Worm (Caenorhabditis elegans): ENCODE data around the gene H23L24.1.

The H23L24.1 gene

ce11 chrIV:8752492-8752891 is 34.2 kb downstream of the H23L24.1 start (continued):
- TF ChIP-seq attf-3 (GFP tag; conservative IDR thresholded peaks at IDR 0.05) (no peak), hmg-1.2 (GFP tag; IDR thresholded peaks at IDR 0.05) (0 out of 2 replicates have a peak, but pooled peaks have one; percentile 21), zfh-2 (GFP tag; conservative IDR thresholded peaks at IDR 0.05) (no peak), chd-7 (tag; optimal IDR thresholded peaks at IDR 0.05) (no peak), Y95B8A.8 (GFP tag; IDR thresholded peaks at IDR 0.05) (0 out of 2 replicates have a peak, but pooled peaks have one; percentile 8), ztf-18 (tag; optimal IDR thresholded peaks at IDR 0.05) (peak; percentile 11), ekl-4 (GFP tag; IDR thresholded peaks at IDR 0.05) (peak; percentile 57)

ce11 chrIV:8754146-8754545 is 35.9 kb downstream of the H23L24.1 start:
- peak; percentile 0 for TF ChIP-seq efl-1 (GFP tag; optimal IDR thresholded peaks at IDR 0.05)
- peak; percentile 81; the same call in 1 of the 2 replicates for TF ChIP-seq F33H1.4 (GFP tag; IDR thresholded peaks at IDR 0.05)
- TF ChIP-seq F23B12.7 (tag; optimal IDR thresholded peaks at IDR 0.05; ENCODE audit: insufficient read depth), result peak; percentile 5
- TF ChIP-seq ceh-79 (tag; optimal IDR thresholded peaks at IDR 0.05), result no peak
- TF ChIP-seq lsl-1 (GFP tag; optimal IDR thresholded peaks at IDR 0.05), result peak; percentile 79

ce11 chrIV:8754727-8755126 is 36.5 kb downstream of the H23L24.1 start, which contains the start of gene elli-1:
Gene elli-1, minus strand, starts transcription at chrIV:8754827.
- TF ChIP-seq dpl-1 (GFP tag; optimal IDR thresholded peaks at IDR 0.05), result peak; percentile 16
- TF ChIP-seq efl-1 (GFP tag; optimal IDR thresholded peaks at IDR 0.05), result peak; percentile 53
- TF ChIP-seq Y53G8AR.9 (GFP tag; conservative IDR thresholded peaks at IDR 0.05), result no peak
- no peak for TF ChIP-seq sea-2 (GFP tag; IDR thresholded peaks at IDR 0.05)

ce11 chrIV:8757729-8758128 is 39.5 kb downstream of the H23L24.1 start:
- TF ChIP-seq snpc-4 (GFP tag; optimal IDR thresholded peaks at IDR 0.05), result no peak
- no peak for TF ChIP-seq snpc-4 (tag; optimal IDR thresholded peaks at IDR 0.05)
- no peak for TF ChIP-seq repo-1 (tag; optimal IDR thresholded peaks at IDR 0.05)
- peak; percentile 74 for TF ChIP-seq nhr-80 (tag; optimal IDR thresholded peaks at IDR 0.05)
- no peak for TF ChIP-seq Y67H2A.10 (GFP tag; conservative IDR thresholded peaks at IDR 0.05)
- peak; percentile 83 for TF ChIP-seq madf-10 (tag; optimal IDR thresholded peaks at IDR 0.05)
- TF ChIP-seq lag-1 (GFP tag; IDR thresholded peaks at IDR 0.05), result no peak
- TF ChIP-seq nhr-179 (tag; optimal IDR thresholded peaks at IDR 0.05), result no peak
- no peak for TF ChIP-seq lin-35 (GFP tag; optimal IDR thresholded peaks at IDR 0.05)
- no peak for TF ChIP-seq mcd-1 (GFP tag; IDR thresholded peaks at IDR 0.05)
- no peak for TF ChIP-seq mel-28 (tag; optimal IDR thresholded peaks at IDR 0.05; ENCODE audit: borderline replicate concordance)
- TF ChIP-seq unc-62 (GFP tag; optimal IDR thresholded peaks at IDR 0.05), result no peak
- no peak for TF ChIP-seq attf-3 (GFP tag; conservative IDR thresholded peaks at IDR 0.05)
- TF ChIP-seq ztf-6 (GFP tag; IDR thresholded peaks at IDR 0.05), result no peak
- no peak for TF ChIP-seq pha-4 (tag; optimal IDR thresholded peaks at IDR 0.05)
- no peak for TF ChIP-seq egl-44 (GFP tag; IDR thresholded peaks at IDR 0.05)
- no peak for TF ChIP-seq die-1 (tag; optimal IDR thresholded peaks at IDR 0.05)
- no peak for TF ChIP-seq ZK185.1 (tag; optimal IDR thresholded peaks at IDR 0.05; ENCODE audit: poor library complexity, severe bottlenecking)
- no peak for TF ChIP-seq ztf-25 (GFP tag; IDR thresholded peaks at IDR 0.05)

ce11 chrIV:8758620-8759019 is 40.4 kb downstream of the H23L24.1 start:
- TF ChIP-seq madf-10 (tag; optimal IDR thresholded peaks at IDR 0.05) (peak; percentile 99), hmg-1.2 (GFP tag; IDR thresholded peaks at IDR 0.05) (peak; percentile 47; the same call in 1 of the 2 replicates), lin-26 (GFP tag; IDR thresholded peaks at IDR 0.05) (no peak)

Measured in whole organism, young adult.